Worm (Caenorhabditis elegans) whole organism, young adult: ENCODE measurements around the gene sdz-18.

Experiments
- C06A6.2 ChIP-seq: fragments of 200-800 bp; sonication (Bioruptor generic); conservative IDR thresholded peaks from 2 replicates; pipeline ENCODE4 v1.3.6; 2022; ENCODE audit warnings: missing genetic modification characterization, missing compliant biosample characterization
- D2030.7 ChIP-seq: fragments of 200-800 bp; sonication (Bioruptor generic); IDR thresholded peaks from 2 replicates; pipeline ENCODE4 v1.3.6; 2022; ENCODE audit warnings: missing genetic modification reagents, missing genetic modification characterization, missing compliant biosample characterization
- F23B12.7 ChIP-seq: sonication (generic microtip); optimal IDR thresholded peaks from 2 replicates; lab custom pipeline; 2017; ENCODE audit warnings: missing genetic modification characterization, mild to moderate bottlenecking, missing compliant biosample characterization, antibody characterized with exemption, moderate library complexity; ENCODE audit not compliant: insufficient read depth
- F33H1.4 ChIP-seq: fragments of 200-800 bp; sonication (Bioruptor generic); IDR thresholded peaks from 2 replicates; pipeline ENCODE4 v1.3.6; 2022; ENCODE audit warnings: missing genetic modification reagents, missing genetic modification characterization, missing compliant biosample characterization
- F39B2.1 ChIP-seq: fragments of 200-800 bp; sonication (Bioruptor generic); IDR thresholded peaks from 2 replicates; pipeline ENCODE4 v1.3.6; 2022; ENCODE audit warnings: missing genetic modification reagents, missing genetic modification characterization, missing compliant biosample characterization
- F49E8.2 ChIP-seq: sonication (generic microtip); optimal IDR thresholded peaks from 3 replicates; lab custom pipeline; 2017; ENCODE audit warnings: missing genetic modification characterization, mild to moderate bottlenecking, missing compliant biosample characterization, antibody characterized with exemption, moderate library complexity; ENCODE audit not compliant: insufficient read depth
- Y56A3A.18 ChIP-seq: fragments of 200-800 bp; sonication (Bioruptor generic); IDR thresholded peaks from 2 replicates; pipeline ENCODE4 v1.3.6; 2022; ENCODE audit warnings: missing genetic modification reagents, missing genetic modification characterization, missing compliant biosample characterization
- Y67H2A.10 ChIP-seq: fragments of 200-800 bp; sonication (Bioruptor generic); conservative IDR thresholded peaks from 2 replicates; pipeline ENCODE4 v1.3.6; 2022; ENCODE audit warnings: missing genetic modification reagents, missing genetic modification characterization, missing compliant biosample characterization
- Y95B8A.8 ChIP-seq: fragments of 200-800 bp; sonication (Bioruptor generic); IDR thresholded peaks from 2 replicates; pipeline ENCODE4 v1.3.6; 2022; ENCODE audit warnings: missing genetic modification reagents, missing genetic modification characterization, missing compliant biosample characterization
- ZK185.1 ChIP-seq: sonication (generic microtip); optimal IDR thresholded peaks from 2 replicates; lab custom pipeline; 2016; ENCODE audit warnings: mild to moderate bottlenecking, missing genetic modification characterization, missing compliant biosample characterization; ENCODE audit not compliant: poor library complexity, severe bottlenecking
- aptf-3 ChIP-seq: fragments of 200-800 bp; sonication (Bioruptor generic); IDR thresholded peaks from 2 replicates; pipeline ENCODE4 v1.3.6; 2022; ENCODE audit warnings: missing genetic modification characterization, missing compliant biosample characterization
- attf-5 ChIP-seq: fragments of 200-800 bp; sonication (Bioruptor generic); optimal IDR thresholded peaks from 2 replicates; lab custom pipeline; 2018; ENCODE audit warnings: mild to moderate bottlenecking, missing genetic modification characterization, missing compliant biosample characterization
- bed-1 ChIP-seq: fragments of 200-800 bp; sonication (Bioruptor generic); IDR thresholded peaks from 2 replicates; pipeline ENCODE4 v1.3.6; 2022; ENCODE audit warnings: missing genetic modification reagents, missing genetic modification characterization, missing compliant biosample characterization
- bed-2 ChIP-seq: fragments of 200-800 bp; sonication (Bioruptor generic); IDR thresholded peaks from 2 replicates; pipeline ENCODE4 v1.3.6; 2022; ENCODE audit warnings: missing genetic modification reagents, missing genetic modification characterization, missing compliant biosample characterization
- cebp-1 ChIP-seq, 2 experiments: fragments of 200-800 bp in 1 of 2; sonication (Bioruptor generic) in 1 of 2; sonication (generic microtip) in 1 of 2; IDR thresholded peaks in 1 of 2; optimal IDR thresholded peaks in 1 of 2; 2 replicates each; pipeline versions ENCODE4 v1.3.6 to Lab custom; 2017 to 2022; ENCODE audit warnings: missing compliant biosample characterization in 2 of 2, missing genetic modification characterization in 2 of 2, mild to moderate bottlenecking in 1 of 2, missing genetic modification reagents in 1 of 2, moderate library complexity in 1 of 2
- cebp-2 ChIP-seq: fragments of 200-800 bp; sonication (Bioruptor generic); IDR thresholded peaks from 2 replicates; pipeline ENCODE4 v1.3.6; 2022; ENCODE audit warnings: missing genetic modification characterization, missing compliant biosample characterization
- ceh-100 ChIP-seq: fragments of 200-800 bp; sonication (Bioruptor generic); IDR thresholded peaks from 2 replicates; pipeline ENCODE4 v1.3.6; 2022; ENCODE audit warnings: missing genetic modification reagents, missing genetic modification characterization, missing compliant biosample characterization
- ceh-40 ChIP-seq: fragments of 200-800 bp; sonication (Bioruptor generic); IDR thresholded peaks from 2 replicates; pipeline ENCODE4 v1.3.6; 2022; ENCODE audit warnings: missing genetic modification characterization, missing compliant biosample characterization
- die-1 ChIP-seq: sonication (generic microtip); optimal IDR thresholded peaks from 2 replicates; lab custom pipeline; 2016; ENCODE audit warnings: missing genotype, mild to moderate bottlenecking, missing genetic modification characterization, missing compliant biosample characterization
- dpff-1 ChIP-seq: sonication (generic microtip); optimal IDR thresholded peaks from 2 replicates; lab custom pipeline; 2017; ENCODE audit warnings: mild to moderate bottlenecking, missing genetic modification characterization, missing compliant biosample characterization
- dpl-1 ChIP-seq: fragments of 150-350 bp; optimal IDR thresholded peaks from 2 replicates; lab custom pipeline; 2014; ENCODE audit warnings: missing biosample characterization, missing genetic modification reagents, missing genetic modification characterization
- efl-1 ChIP-seq: fragments of 150-350 bp; optimal IDR thresholded peaks from 2 replicates; lab custom pipeline; 2014; ENCODE audit warnings: missing biosample characterization, missing genetic modification reagents, missing genetic modification characterization
- egl-18 ChIP-seq: fragments of 200-800 bp; sonication (Bioruptor generic); IDR thresholded peaks from 2 replicates; pipeline ENCODE4 v1.3.6; 2022; ENCODE audit warnings: missing genetic modification reagents, missing genetic modification characterization, missing compliant biosample characterization
- egrh-3 ChIP-seq: fragments of 200-800 bp; sonication (Bioruptor generic); IDR thresholded peaks from 2 replicates; pipeline ENCODE4 v1.3.6; 2022; ENCODE audit warnings: missing genetic modification reagents, missing genetic modification characterization, missing compliant biosample characterization
- gei-17 ChIP-seq: fragments of 200-800 bp; sonication (Bioruptor generic); optimal IDR thresholded peaks from 2 replicates; lab custom pipeline; 2018; ENCODE audit warnings: mild to moderate bottlenecking, missing genetic modification characterization, missing compliant biosample characterization
- let-607 ChIP-seq, 2 experiments: fragments of 200-800 bp in 1 of 2; sonication (Bioruptor generic) in 1 of 2; sonication (generic microtip) in 1 of 2; optimal IDR thresholded peaks; 2 replicates each; lab custom pipeline; 2016 to 2018; ENCODE audit warnings: mild to moderate bottlenecking in 2 of 2, missing compliant biosample characterization in 2 of 2, missing genetic modification characterization in 2 of 2, moderate library complexity in 2 of 2, missing genotype in 1 of 2
- lin-35 ChIP-seq, 3 experiments: fragments of 150-350 bp in 2 of 3; sonication (generic microtip) in 1 of 3; optimal IDR thresholded peaks; 2 replicates each; lab custom pipeline; 2014 to 2018; ENCODE audit warnings: missing biosample characterization in 3 of 3, missing genetic modification characterization in 3 of 3, missing genetic modification reagents in 3 of 3
- lin-54 ChIP-seq: fragments of 200-800 bp; sonication (Bioruptor generic); optimal IDR thresholded peaks from 2 replicates; lab custom pipeline; 2018; ENCODE audit warnings: mild to moderate bottlenecking, missing genetic modification characterization, missing compliant biosample characterization
- madf-10 ChIP-seq: sonication (generic microtip); optimal IDR thresholded peaks from 2 replicates; lab custom pipeline; 2016; ENCODE audit warnings: mild to moderate bottlenecking, missing genetic modification characterization, missing compliant biosample characterization
- madf-6 ChIP-seq: fragments of 200-800 bp; sonication (Bioruptor generic); IDR thresholded peaks from 2 replicates; pipeline ENCODE4 v1.3.6; 2022; ENCODE audit warnings: missing genetic modification reagents, missing genetic modification characterization, missing compliant biosample characterization
- mes-4 ChIP-seq: sonication (generic microtip); optimal IDR thresholded peaks from 2 replicates; lab custom pipeline; 2016; ENCODE audit warnings: missing genotype, missing genetic modification characterization, missing compliant biosample characterization
- nfyb-1 ChIP-seq: fragments of 200-800 bp; sonication (Bioruptor generic); IDR thresholded peaks from 2 replicates; pipeline ENCODE4 v1.3.6; 2022; ENCODE audit warnings: missing genetic modification reagents, missing genetic modification characterization, missing compliant biosample characterization
- pha-4 ChIP-seq: fragments of 150-350 bp; sonication (generic microtip); optimal IDR thresholded peaks from 2 replicates; lab custom pipeline; 2014; ENCODE audit warnings: missing biosample characterization, missing genetic modification reagents, missing genetic modification characterization
- sea-2 ChIP-seq: fragments of 200-800 bp; sonication (Bioruptor generic); IDR thresholded peaks from 2 replicates; pipeline ENCODE4 v1.3.6; 2022; ENCODE audit warnings: missing genetic modification characterization, missing compliant biosample characterization
- snpc-1.1 ChIP-seq: sonication (generic microtip); optimal IDR thresholded peaks from 2 replicates; lab custom pipeline; 2017; ENCODE audit warnings: missing genetic modification characterization, mild to moderate bottlenecking, missing compliant biosample characterization, antibody characterized with exemption, moderate library complexity, missing genotype, missing genetic modification reagents; ENCODE audit not compliant: insufficient read depth
- zim-3 ChIP-seq: sonication (generic microtip); optimal IDR thresholded peaks from 2 replicates; lab custom pipeline; 2017; ENCODE audit warnings: mild to moderate bottlenecking, missing genetic modification characterization, moderate library complexity, missing compliant biosample characterization
- ztf-18 ChIP-seq: sonication (generic microtip); optimal IDR thresholded peaks from 2 replicates; lab custom pipeline; 2016; ENCODE audit warnings: missing genotype, mild to moderate bottlenecking, missing genetic modification characterization, missing compliant biosample characterization
- ztf-25 ChIP-seq: fragments of 200-800 bp; sonication (Bioruptor generic); IDR thresholded peaks from 2 replicates; pipeline ENCODE4 v1.3.6; 2022; ENCODE audit warnings: missing genetic modification reagents, missing genetic modification characterization, missing compliant biosample characterization
- ztf-3 ChIP-seq: fragments of 200-800 bp; sonication (Bioruptor generic); optimal IDR thresholded peaks from 2 replicates; lab custom pipeline; 2018; ENCODE audit warnings: mild to moderate bottlenecking, missing genetic modification characterization, missing compliant biosample characterization
- ztf-6 ChIP-seq: fragments of 200-800 bp; sonication (Bioruptor generic); IDR thresholded peaks from 2 replicates; pipeline ENCODE4 v1.3.6; 2022; ENCODE audit warnings: missing genetic modification reagents, missing genetic modification characterization, missing compliant biosample characterization

The sdz-18 gene

ce11 chrII:1750413-1750812 is 44.1 kb upstream of the sdz-18 start, which contains the start of the genes F36H5.13 and F36H5.8:
TSS of gene F36H5.13 (minus strand) at chrII:1750513.
TSS of gene F36H5.8 (minus strand) at chrII:1750686.
- TF ChIP-seq ztf-25 (GFP tag; lab: Robert Waterston, UW) (no peak), attf-5 (GFP tag; lab: Kevin White, UChicago) (no peak), F49E8.2 (tag; lab: Kevin White, UChicago) (no peak), efl-1 (GFP tag; lab: Kevin White, UChicago) (no peak), let-607 (tag; optimal IDR thresholded peaks at IDR 0.05; lab: Kevin White, UChicago) (no peak), gei-17 (GFP tag; lab: Kevin White, UChicago) (no peak), F39B2.1 (GFP tag; lab: Robert Waterston, UW) (no peak), bed-2 (GFP tag; lab: Robert Waterston, UW) (no peak), Y95B8A.8 (GFP tag; lab: Robert Waterston, UW) (no peak), pha-4 (tag; lab: Kevin White, UChicago) (no peak), D2030.7 (GFP tag; lab: Robert Waterston, UW) (no peak), Y56A3A.18 (GFP tag; lab: Robert Waterston, UW) (no peak), cebp-2 (no peak), F33H1.4 (GFP tag; lab: Robert Waterston, UW) (no peak)
- TF ChIP-seq, all 124 proteins: peak for 0

ce11 chrII:1744183-1744582 is 37.9 kb upstream of the sdz-18 start, which contains the start of gene clec-19:
TSS of gene clec-19 (plus strand) at chrII:1744483.
- TF ChIP-seq snpc-1.1 (tag; lab: Kevin White, UChicago), result no peak
- no peak for TF ChIP-seq madf-10 (tag; lab: Kevin White, UChicago)

ce11 chrII:1742535-1742934 is 36.2 kb upstream of the sdz-18 start, which contains the start of gene F36H5.12:
TSS of gene F36H5.12 (plus strand) at chrII:1742835.
- no peak for TF ChIP-seq bed-1 (GFP tag; lab: Robert Waterston, UW)
- TF ChIP-seq nfyb-1 (GFP tag; lab: Robert Waterston, UW), result no peak
- TF ChIP-seq die-1 (tag; lab: Kevin White, UChicago), result no peak
- no peak for TF ChIP-seq ZK185.1 (tag; lab: Kevin White, UChicago)
- no peak for TF ChIP-seq dpl-1 (GFP tag; lab: Kevin White, UChicago)
- no peak for TF ChIP-seq egl-18
- TF ChIP-seq, all 124 proteins: peak for 0

ce11 chrII:1741248-1741647 is 35.0 kb upstream of the sdz-18 start, which contains the start of gene K07G6.1:
TSS of gene K07G6.1 (plus strand) at chrII:1741548.
- TF ChIP-seq mes-4 (tag; lab: Kevin White, UChicago) (no peak), egl-18 (no peak), dpl-1 (GFP tag; lab: Kevin White, UChicago) (no peak), F33H1.4 (GFP tag; lab: Robert Waterston, UW) (no peak), ztf-18 (no peak), cebp-1 (GFP tag; IDR thresholded peaks at IDR 0.05; lab: Robert Waterston, UW) (no peak), cebp-1 (tag; optimal IDR thresholded peaks at IDR 0.05; lab: Kevin White, UChicago) (no peak), zim-3 (tag; lab: Kevin White, UChicago) (no peak), C06A6.2 (GFP tag; lab: Robert Waterston, UW) (no peak)

- TF ChIP-seq aptf-3 (no peak), ztf-3 (GFP tag; lab: Kevin White, UChicago) (no peak), ceh-100 (GFP tag; lab: Robert Waterston, UW) (no peak), dpff-1 (tag; lab: Kevin White, UChicago) (no peak), attf-5 (GFP tag; lab: Kevin White, UChicago) (no peak), F49E8.2 (tag; lab: Kevin White, UChicago) (no peak), ztf-6 (no peak), egrh-3 (no peak), madf-6 (no peak), F23B12.7 (tag; lab: Kevin White, UChicago) (no peak), Y67H2A.10 (GFP tag; lab: Robert Waterston, UW) (no peak), F33H1.4 (GFP tag; lab: Robert Waterston, UW) (no peak), sea-2 (GFP tag; lab: Robert Waterston, UW) (no peak), ceh-40 (GFP tag; lab: Robert Waterston, UW) (no peak), lin-35 (GFP tag; optimal IDR thresholded peaks at IDR 0.05; lab: Kevin White, UChicago) (no peak), lin-54 (GFP tag; lab: Kevin White, UChicago) (no peak)
Measured at ce11 chrII:1738844-1739243, 32.6 kb upstream of the sdz-18 start, which contains the start of the genes irld-9 and irld-33. TSS of gene irld-9 (minus strand) at chrII:1738944. TSS of gene irld-33 (plus strand) at chrII:1739052.
